Fruit fly (Drosophila melanogaster): ENCODE results near the gene CG31404.

DNA sequence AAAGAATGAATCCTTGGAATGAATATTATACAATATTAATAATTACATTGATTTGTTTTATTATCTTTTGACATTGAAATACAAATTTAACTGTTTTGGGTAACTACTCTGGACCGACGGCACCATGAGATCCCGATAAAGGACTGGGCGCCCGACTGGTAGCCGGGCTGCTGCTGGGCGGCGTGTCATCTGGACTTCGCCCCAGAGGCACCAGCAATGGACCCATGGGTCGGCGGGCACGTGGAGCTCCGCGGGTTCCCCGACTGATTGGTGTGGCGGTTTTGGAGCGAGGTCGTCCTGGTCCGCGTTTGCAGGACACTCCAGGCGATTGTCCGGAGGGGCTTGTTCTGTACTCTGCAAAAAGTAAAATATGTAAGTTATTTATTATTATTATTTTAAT lies 6.8 kb downstream of the CG31404 start:
- TF ChIP-seq CG9948 (tag; optimal IDR thresholded peaks at IDR 0.05) (no peak), D1 (tag; optimal IDR thresholded peaks at IDR 0.05) (no peak), CG14655 (GFP tag; optimal IDR thresholded peaks at IDR 0.05) (no peak), rn (GFP tag; IDR thresholded peaks at IDR 0.05) (no peak), CG17806 (tag; optimal IDR thresholded peaks at IDR 0.05) (no peak), Ets98B (GFP tag; IDR thresholded peaks at IDR 0.05) (no peak), CG8301 (tag; optimal IDR thresholded peaks at IDR 0.05) (no peak), Pif1B (GFP tag; optimal IDR thresholded peaks at IDR 0.05) (no peak), CG34367 (tag; optimal IDR thresholded peaks at IDR 0.05) (no peak), EcR (GFP tag; optimal IDR thresholded peaks at IDR 0.05) (no peak), CG13204 (GFP tag; optimal IDR thresholded peaks at IDR 0.05) (no peak)
